ENCODE assay signal across 5 worm cellular contexts in genomic region chrV:5511720-5512119, ce11.
TF ChIP-seq lines count a peak whose summit lies in the region.

No protein-coding gene starts in this region.

TF ChIP-seq in whole organism, L1 larva, 84 proteins besides CTCF, POLR2A, EP300 and RAD21:
- TF ChIP-seq blmp-1 (tag; optimal IDR thresholded peaks at IDR 0.05; lab: Kevin White, UChicago) (no peak), lin-35 (GFP tag; optimal IDR thresholded peaks at IDR 0.05; lab: Kevin White, UChicago) (peak in 1 of 2 experiments; percentile 27), elt-2 (tag; optimal IDR thresholded peaks at IDR 0.05; lab: Kevin White, UChicago) (peak; percentile 67)
TF ChIP-seq in whole organism, L1 larva: peak in this region for 2.

TF ChIP-seq in whole organism, L2 larva, 48 proteins besides CTCF, POLR2A, EP300 and RAD21:
- TF ChIP-seq skn-1 (tag; optimal IDR thresholded peaks at IDR 0.05; lab: Kevin White, UChicago) (no peak), blmp-1 (tag; optimal IDR thresholded peaks at IDR 0.05; lab: Kevin White, UChicago; ENCODE audit: insufficient read depth) (no peak), crh-2 (tag; optimal IDR thresholded peaks at IDR 0.05; lab: Kevin White, UChicago) (peak; percentile 8), sem-4 (tag; optimal IDR thresholded peaks at IDR 0.05; lab: Kevin White, UChicago) (no peak), mbf-1 (tag; optimal IDR thresholded peaks at IDR 0.05; lab: Kevin White, UChicago) (no peak), nhr-12 (tag; optimal IDR thresholded peaks at IDR 0.05; lab: Kevin White, UChicago) (no peak), nhr-237 (tag; optimal IDR thresholded peaks at IDR 0.05; lab: Kevin White, UChicago) (no peak), nhr-77 (tag; optimal IDR thresholded peaks at IDR 0.05; lab: Kevin White, UChicago) (no peak), F13H6.1 (tag; optimal IDR thresholded peaks at IDR 0.05; lab: Kevin White, UChicago) (no peak), nhr-25 (tag; optimal IDR thresholded peaks at IDR 0.05; lab: Kevin White, UChicago) (no peak), mdl-1 (tag; optimal IDR thresholded peaks at IDR 0.05; lab: Kevin White, UChicago) (no peak), peb-1 (tag; optimal IDR thresholded peaks at IDR 0.05; lab: Kevin White, UChicago) (no peak), ztf-11 (tag; optimal IDR thresholded peaks at IDR 0.05; lab: Kevin White, UChicago) (no peak), fos-1 (tag; optimal IDR thresholded peaks at IDR 0.05; lab: Kevin White, UChicago) (peak; percentile 10)

TF ChIP-seq in whole organism, L3 larva, 47 proteins besides CTCF, POLR2A, EP300 and RAD21:
- TF ChIP-seq pqm-1 (tag; optimal IDR thresholded peaks at IDR 0.05; lab: Kevin White, UChicago) (peak; percentile 81), zag-1 (tag; optimal IDR thresholded peaks at IDR 0.05; lab: Kevin White, UChicago) (no peak), hmg-11 (tag; optimal IDR thresholded peaks at IDR 0.05; lab: Kevin White, UChicago) (no peak), nhr-12 (tag; optimal IDR thresholded peaks at IDR 0.05; lab: Kevin White, UChicago) (no peak), nhr-67 (tag; optimal IDR thresholded peaks at IDR 0.05; lab: Kevin White, UChicago) (no peak), ceh-16 (tag; optimal IDR thresholded peaks at IDR 0.05; lab: Kevin White, UChicago) (no peak), pha-4 (tag; optimal IDR thresholded peaks at IDR 0.05; lab: Kevin White, UChicago) (peak; percentile 9), egl-27 (tag; optimal IDR thresholded peaks at IDR 0.05; lab: Kevin White, UChicago) (no peak), jun-1 (tag; optimal IDR thresholded peaks at IDR 0.05; lab: Kevin White, UChicago) (peak; percentile 0), ceh-82 (tag; optimal IDR thresholded peaks at IDR 0.05; lab: Kevin White, UChicago) (no peak), skn-1 (tag; optimal IDR thresholded peaks at IDR 0.05; lab: Kevin White, UChicago) (no peak), fkh-2 (tag; optimal IDR thresholded peaks at IDR 0.05; lab: Kevin White, UChicago) (no peak), ztf-4 (tag; optimal IDR thresholded peaks at IDR 0.05; lab: Kevin White, UChicago) (no peak), elt-2 (tag; optimal IDR thresholded peaks at IDR 0.05; lab: Kevin White, UChicago) (peak; percentile 64)

TF ChIP-seq in whole organism, L4 larva, 104 proteins besides CTCF, POLR2A, EP300 and RAD21 (continues in another document):
- TF ChIP-seq sdz-12 (GFP tag; optimal IDR thresholded peaks at IDR 0.05; lab: Kevin White, UChicago), result no peak
- no peak for TF ChIP-seq ztf-7 (tag; optimal IDR thresholded peaks at IDR 0.05; lab: Kevin White, UChicago)
- TF ChIP-seq pqm-1 (tag; optimal IDR thresholded peaks at IDR 0.05; lab: Kevin White, UChicago), result no peak
- TF ChIP-seq unc-130 (GFP tag; optimal IDR thresholded peaks at IDR 0.05; lab: Kevin White, UChicago), result no peak
- TF ChIP-seq Y48G9A.11 (GFP tag; IDR thresholded peaks at IDR 0.05; lab: Robert Waterston, UW), result no peak
- no peak for TF ChIP-seq lim-7 (GFP tag; IDR thresholded peaks at IDR 0.05; lab: Robert Waterston, UW)
- TF ChIP-seq saeg-2 (GFP tag; IDR thresholded peaks at IDR 0.05; lab: Robert Waterston, UW), result no peak
- no peak for TF ChIP-seq snpc-1.2 (GFP tag; IDR thresholded peaks at IDR 0.05; lab: Robert Waterston, UW)
- no peak for TF ChIP-seq daf-16 (GFP tag; optimal IDR thresholded peaks at IDR 0.05; lab: Kevin White, UChicago)
- peak; percentile 43 for TF ChIP-seq daf-16 (tag; optimal IDR thresholded peaks at IDR 0.05; lab: Kevin White, UChicago)
- no peak for TF ChIP-seq attf-4 (tag; optimal IDR thresholded peaks at IDR 0.05; lab: Kevin White, UChicago)
- no peak for TF ChIP-seq F49E8.2 (tag; optimal IDR thresholded peaks at IDR 0.05; lab: Kevin White, UChicago; ENCODE audit: borderline replicate concordance)
- no peak for TF ChIP-seq ceh-28 (tag; optimal IDR thresholded peaks at IDR 0.05; lab: Kevin White, UChicago)
- TF ChIP-seq nhr-28 (tag; optimal IDR thresholded peaks at IDR 0.05; lab: Kevin White, UChicago), result peak; percentile 70
- TF ChIP-seq D1046.2 (GFP tag; IDR thresholded peaks at IDR 0.05; lab: Robert Waterston, UW), result no peak
- TF ChIP-seq ZK337.2 (GFP tag; IDR thresholded peaks at IDR 0.05; lab: Robert Waterston, UW), result no peak
- no peak for TF ChIP-seq nhr-10 (tag; optimal IDR thresholded peaks at IDR 0.05; lab: Kevin White, UChicago)
- no peak for TF ChIP-seq lin-38 (GFP tag; IDR thresholded peaks at IDR 0.05; lab: Robert Waterston, UW)
- TF ChIP-seq gei-8 (GFP tag; optimal IDR thresholded peaks at IDR 0.05; lab: Kevin White, UChicago), result no peak
- TF ChIP-seq ceh-20 (GFP tag; IDR thresholded peaks at IDR 0.05; lab: Robert Waterston, UW), result no peak
- TF ChIP-seq ZK546.5 (tag; optimal IDR thresholded peaks at IDR 0.05; lab: Kevin White, UChicago), result no peak
- TF ChIP-seq dmd-6 (GFP tag; IDR thresholded peaks at IDR 0.05; lab: Robert Waterston, UW), result 0 out of 2 replicates have a peak, but pooled peaks have one; percentile 19
- no peak for TF ChIP-seq unc-62 (GFP tag; optimal IDR thresholded peaks at IDR 0.05 in 1 of 2; lab: Kevin White, UChicago)
- no peak for TF ChIP-seq unc-62 (tag; optimal IDR thresholded peaks at IDR 0.05; lab: Kevin White, UChicago)
- TF ChIP-seq nhr-77 (tag; optimal IDR thresholded peaks at IDR 0.05; lab: Kevin White, UChicago), result peak; percentile 63
- TF ChIP-seq hlh-30 (tag; optimal IDR thresholded peaks at IDR 0.05; lab: Kevin White, UChicago; ENCODE audit: insufficient read depth), result peak; percentile 1
- TF ChIP-seq fkh-10 (GFP tag; optimal IDR thresholded peaks at IDR 0.05; lab: Kevin White, UChicago), result no peak
- peak; percentile 10 for TF ChIP-seq hlh-11 (tag; optimal IDR thresholded peaks at IDR 0.05; lab: Kevin White, UChicago)
- TF ChIP-seq hmg-1.1 (GFP tag; IDR thresholded peaks at IDR 0.05; lab: Robert Waterston, UW), result no peak
- no peak for TF ChIP-seq lin-29 (GFP tag; IDR thresholded peaks at IDR 0.05; lab: Robert Waterston, UW)
- no peak for TF ChIP-seq arid-1 (GFP tag; conservative IDR thresholded peaks at IDR 0.05; lab: Robert Waterston, UW)
- no peak for TF ChIP-seq F10B5.3 (tag; optimal IDR thresholded peaks at IDR 0.05; lab: Kevin White, UChicago)
- peak; percentile 55; the same call in 1 of the 2 replicates for TF ChIP-seq php-3 (GFP tag; IDR thresholded peaks at IDR 0.05; lab: Robert Waterston, UW)
- TF ChIP-seq lin-39 (tag; optimal IDR thresholded peaks at IDR 0.05; lab: Kevin White, UChicago), result no peak

TF ChIP-seq in whole organism, young adult, 124 proteins besides CTCF, POLR2A, EP300 and RAD21:
- peak; percentile 8 for TF ChIP-seq nhr-80 (tag; optimal IDR thresholded peaks at IDR 0.05; lab: Kevin White, UChicago)
- TF ChIP-seq nfya-2 (GFP tag; IDR thresholded peaks at IDR 0.05; lab: Robert Waterston, UW), result no peak
